Worm (Caenorhabditis elegans): Measurements from ENCODE around the gene C50H2.13.

ce11 chrV:9958654-9959053 is 32.3 kb downstream of the C50H2.13 start:
- TF ChIP-seq daf-19 (GFP tag; conservative IDR thresholded peaks at IDR 0.05), result no peak
- TF ChIP-seq skn-1 (tag; optimal IDR thresholded peaks at IDR 0.05), result no peak
- no peak for TF ChIP-seq unc-39 (tag; optimal IDR thresholded peaks at IDR 0.05)
- TF ChIP-seq R02D3.7 (tag; optimal IDR thresholded peaks at IDR 0.05), result no peak
- no peak for TF ChIP-seq fkh-10 (GFP tag; optimal IDR thresholded peaks at IDR 0.05)
- no peak for TF ChIP-seq fos-1 (tag; optimal IDR thresholded peaks at IDR 0.05)
- no peak for TF ChIP-seq ceh-44 (GFP tag; IDR thresholded peaks at IDR 0.05)
- no peak for TF ChIP-seq lin-39 (tag; optimal IDR thresholded peaks at IDR 0.05)
- TF ChIP-seq nhr-41 (GFP tag; IDR thresholded peaks at IDR 0.05), result no peak
- no peak for TF ChIP-seq ama-1 (optimal IDR thresholded peaks at IDR 0.05)

Data from whole organism, L4 larva.